Worm (Caenorhabditis elegans) whole organism, late embryonic: Measurements from ENCODE around the gene Y113G7B.12.

Experiments
- ceh-14 ChIP-seq: sonication (generic microtip); optimal IDR thresholded peaks from 2 replicates; lab custom pipeline; 2016; ENCODE audit warnings: missing genotype, missing genetic modification characterization, missing compliant biosample characterization
- ztf-16 ChIP-seq: sonication (generic microtip); optimal IDR thresholded peaks from 2 replicates; lab custom pipeline; 2017; ENCODE audit warnings: missing genetic modification characterization, missing compliant biosample characterization

DNA sequence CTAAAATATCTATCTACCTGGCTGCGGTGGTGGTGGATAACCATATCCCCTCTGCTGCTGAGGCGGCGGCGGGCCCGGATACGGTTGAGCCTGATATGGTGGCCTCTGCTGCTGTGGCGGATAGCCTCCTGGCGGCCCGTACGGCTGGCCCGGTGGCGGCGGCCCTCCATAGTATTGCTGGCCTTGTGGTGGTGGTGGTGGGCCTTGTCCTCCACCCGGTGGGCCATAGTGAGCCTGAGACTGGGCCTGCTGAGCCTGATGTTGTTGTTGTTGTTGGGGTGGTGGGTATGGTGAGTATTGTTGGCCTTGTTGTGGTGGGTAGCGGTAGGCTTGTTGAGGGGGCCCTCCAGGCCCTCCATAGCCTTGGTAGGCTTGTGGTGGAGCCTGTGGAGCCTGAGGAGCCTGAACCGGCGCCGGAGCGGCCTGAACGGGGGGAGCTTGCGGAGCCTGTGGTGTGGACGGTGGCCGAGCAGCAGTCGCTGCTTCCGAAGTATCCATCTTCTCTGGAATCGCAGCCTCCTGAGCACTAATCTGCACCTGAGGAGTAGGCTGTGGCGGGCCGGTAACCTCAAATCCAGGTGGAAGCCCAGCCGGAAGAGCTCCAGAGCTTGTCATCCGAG is 28.9 kb upstream of the Y113G7B.12 start:
- TF ChIP-seq ceh-14 (tag; lab: Kevin White, UChicago) (no peak), ztf-16 (no peak)
